1 fruit fly cellular context compared by ENCODE assay signal in genomic region chr3R:4886086-4886812, dm6.
TF ChIP-seq lines count a peak whose summit lies in the region.

No protein-coding gene starts in this region.

TF ChIP-seq in whole organism, embryonic, 481 proteins besides CTCF, POLR2A, EP300 and RAD21 (continued from another document):
- TF ChIP-seq CG17568 (GFP tag; optimal IDR thresholded peaks at IDR 0.05; lab: Kevin White, UChicago), result peak; percentile 31
- peak; percentile 53 for TF ChIP-seq CG5245 (GFP tag; optimal IDR thresholded peaks at IDR 0.05; lab: Kevin White, UChicago)
- TF ChIP-seq Atf3 (GFP tag; optimal IDR thresholded peaks at IDR 0.05; lab: Kevin White, UChicago), result peak; percentile 63
- TF ChIP-seq CG11695 (GFP tag; IDR thresholded peaks at IDR 0.05; lab: Robert Waterston, UW), result peak; percentile 66
- TF ChIP-seq chif (GFP tag; optimal IDR thresholded peaks at IDR 0.05; lab: Kevin White, UChicago), result peak; percentile 81 to 88
- peak; percentile 68 for TF ChIP-seq grau (tag; optimal IDR thresholded peaks at IDR 0.05; lab: Kevin White, UChicago)
- TF ChIP-seq Dip2 (GFP tag; IDR thresholded peaks at IDR 0.05; lab: Robert Waterston, UW), result no peak
- 0 out of 2 replicates have a peak, but pooled peaks have one; percentile 12 for TF ChIP-seq CG32532 (GFP tag; IDR thresholded peaks at IDR 0.05; lab: Robert Waterston, UW)
- TF ChIP-seq Sry-δ (GFP tag; optimal IDR thresholded peaks at IDR 0.05; lab: Kevin White, UChicago), result peak; percentile 29
- TF ChIP-seq chm (GFP tag; IDR thresholded peaks at IDR 0.05; lab: Robert Waterston, UW), result 0 out of 2 replicates have a peak, but pooled peaks have one; percentile 41
- no peak for TF ChIP-seq gcm2 (GFP tag; optimal IDR thresholded peaks at IDR 0.05; lab: Kevin White, UChicago)
- TF ChIP-seq CG7786 (GFP tag; optimal IDR thresholded peaks at IDR 0.05; lab: Kevin White, UChicago), result peak; percentile 45
- peak; percentile 44 for TF ChIP-seq CG18619 (GFP tag; optimal IDR thresholded peaks at IDR 0.05; lab: Kevin White, UChicago)
- no peak for TF ChIP-seq gfzf (GFP tag; optimal IDR thresholded peaks at IDR 0.05; lab: Kevin White, UChicago)
- TF ChIP-seq CG2199 (GFP tag; IDR thresholded peaks at IDR 0.05; lab: Robert Waterston, UW), result 0 out of 3 replicates have a peak, but pooled peaks have one; percentile 21
- TF ChIP-seq pnt (GFP tag; optimal IDR thresholded peaks at IDR 0.05; lab: Kevin White, UChicago), result peak; percentile 62
- peak; percentile 59 for TF ChIP-seq CG18764 (GFP tag; optimal IDR thresholded peaks at IDR 0.05; lab: Kevin White, UChicago)
- no peak for TF ChIP-seq CG2120 (GFP tag; optimal IDR thresholded peaks at IDR 0.05; lab: Kevin White, UChicago)
- no peak for TF ChIP-seq MTF-1 (GFP tag; optimal IDR thresholded peaks at IDR 0.05; lab: Kevin White, UChicago; ENCODE audit: borderline replicate concordance)
- TF ChIP-seq pros (GFP tag; optimal IDR thresholded peaks at IDR 0.05; lab: Kevin White, UChicago), result peak; percentile 41
- peak; percentile 74 for TF ChIP-seq CoRest (tag; optimal IDR thresholded peaks at IDR 0.05; lab: Kevin White, UChicago)
- peak; percentile 23; the same call in 1 of the 2 replicates for TF ChIP-seq ro (GFP tag; IDR thresholded peaks at IDR 0.05; lab: Robert Waterston, UW)
- TF ChIP-seq shn (GFP tag; optimal IDR thresholded peaks at IDR 0.05; lab: Kevin White, UChicago), result peak; percentile 21
- TF ChIP-seq repo (GFP tag; optimal IDR thresholded peaks at IDR 0.05; lab: Kevin White, UChicago), result peak; percentile 61
- peak; percentile 75 for TF ChIP-seq zfh1 (GFP tag; IDR thresholded peaks at IDR 0.05; lab: Robert Waterston, UW)
- TF ChIP-seq lmd (GFP tag; IDR thresholded peaks at IDR 0.05; lab: Robert Waterston, UW), result peak; percentile 71
- TF ChIP-seq CG12155 (GFP tag; optimal IDR thresholded peaks at IDR 0.05; lab: Kevin White, UChicago), result peak; percentile 35
- TF ChIP-seq da (GFP tag; optimal IDR thresholded peaks at IDR 0.05; lab: Kevin White, UChicago), result peak; percentile 15
- no peak for TF ChIP-seq B-H2 (GFP tag; optimal IDR thresholded peaks at IDR 0.05; lab: Kevin White, UChicago)
- peak; percentile 48 for TF ChIP-seq fd102C (GFP tag; optimal IDR thresholded peaks at IDR 0.05; lab: Kevin White, UChicago)
- no peak for TF ChIP-seq CG16813 (GFP tag; IDR thresholded peaks at IDR 0.05; lab: Robert Waterston, UW; ENCODE audit: partially characterized antibody)
- TF ChIP-seq CG42726 (GFP tag; IDR thresholded peaks at IDR 0.05; lab: Robert Waterston, UW; ENCODE audit: partially characterized antibody), result no peak
- peak; percentile 45; the same call in 1 of the 2 replicates for TF ChIP-seq CG32767 (GFP tag; IDR thresholded peaks at IDR 0.05; lab: Robert Waterston, UW)
- TF ChIP-seq CG7839 (tag; optimal IDR thresholded peaks at IDR 0.05; lab: Kevin White, UChicago), result peak; percentile 77
- TF ChIP-seq CG18262 (tag; optimal IDR thresholded peaks at IDR 0.05; lab: Kevin White, UChicago), result peak; percentile 80
- peak; percentile 81 for TF ChIP-seq zen (tag; optimal IDR thresholded peaks at IDR 0.05; lab: Kevin White, UChicago)
- peak; percentile 63 for TF ChIP-seq CG1233 (GFP tag; optimal IDR thresholded peaks at IDR 0.05; lab: Kevin White, UChicago)
- peak; percentile 72 for TF ChIP-seq slp2 (GFP tag; optimal IDR thresholded peaks at IDR 0.05; lab: Kevin White, UChicago)
- peak; percentile 79 for TF ChIP-seq CG17361 (GFP tag; IDR thresholded peaks at IDR 0.05; lab: Robert Waterston, UW)
- no peak for TF ChIP-seq BEAF-32 (GFP tag; optimal IDR thresholded peaks at IDR 0.05; lab: Kevin White, UChicago)
- TF ChIP-seq Drgx (GFP tag; IDR thresholded peaks at IDR 0.05; lab: Robert Waterston, UW), result no peak
- TF ChIP-seq CG8359 (GFP tag; optimal IDR thresholded peaks at IDR 0.05; lab: Kevin White, UChicago; ENCODE audit: borderline replicate concordance), result peak; percentile 30
- TF ChIP-seq Asciz (GFP tag; optimal IDR thresholded peaks at IDR 0.05; lab: Kevin White, UChicago), result peak; percentile 65
- peak; percentile 61 for TF ChIP-seq CG6254 (GFP tag; optimal IDR thresholded peaks at IDR 0.05; lab: Kevin White, UChicago)
- TF ChIP-seq CG15601 (tag; optimal IDR thresholded peaks at IDR 0.05; lab: Kevin White, UChicago), result peak; percentile 69
- peak; percentile 16 for TF ChIP-seq Ets97D (GFP tag; optimal IDR thresholded peaks at IDR 0.05; lab: Kevin White, UChicago)
- TF ChIP-seq CG13894 (tag; optimal IDR thresholded peaks at IDR 0.05; lab: Kevin White, UChicago), result no peak
- peak; percentile 74 for TF ChIP-seq Oli (tag; optimal IDR thresholded peaks at IDR 0.05; lab: Kevin White, UChicago)
- no peak for TF ChIP-seq zfh2 (GFP tag; optimal IDR thresholded peaks at IDR 0.05; lab: Kevin White, UChicago)
- TF ChIP-seq CG12236 (GFP tag; optimal IDR thresholded peaks at IDR 0.05; lab: Kevin White, UChicago), result peak; percentile 29
- TF ChIP-seq ase (GFP tag; IDR thresholded peaks at IDR 0.05; lab: Robert Waterston, UW), result 0 out of 3 replicates have a peak, but pooled peaks have one; percentile 6
- TF ChIP-seq Blimp-1 (GFP tag; optimal IDR thresholded peaks at IDR 0.05; lab: Kevin White, UChicago), result peak; percentile 73
- TF ChIP-seq Stat92E (GFP tag; optimal IDR thresholded peaks at IDR 0.05; lab: Kevin White, UChicago), result peak in 1 of 3 experiments; percentile 55
- TF ChIP-seq Ada2b (GFP tag; IDR thresholded peaks at IDR 0.05; lab: Robert Waterston, UW), result peak; percentile 46; the same call in 1 of the 2 replicates
- peak; percentile 37 for TF ChIP-seq CG12659 (GFP tag; optimal IDR thresholded peaks at IDR 0.05; lab: Kevin White, UChicago)
- peak; percentile 58 for TF ChIP-seq CG32772 (GFP tag; IDR thresholded peaks at IDR 0.05; lab: Robert Waterston, UW)
- TF ChIP-seq wor (GFP tag; IDR thresholded peaks at IDR 0.05; lab: Robert Waterston, UW), result no peak
- peak; percentile 50 for TF ChIP-seq CG10462 (GFP tag; optimal IDR thresholded peaks at IDR 0.05; lab: Kevin White, UChicago)
- peak; percentile 55 for TF ChIP-seq tgo (GFP tag; IDR thresholded peaks at IDR 0.05; lab: Robert Waterston, UW)
- TF ChIP-seq C15 (GFP tag; IDR thresholded peaks at IDR 0.05; lab: Robert Waterston, UW), result no peak
- peak; percentile 42 for TF ChIP-seq CG1024 (GFP tag; IDR thresholded peaks at IDR 0.05; lab: Robert Waterston, UW)
- TF ChIP-seq ttk (GFP tag; IDR thresholded peaks at IDR 0.05; lab: Robert Waterston, UW), result peak; percentile 47; the same call in 1 of the 2 replicates
- peak; percentile 76 for TF ChIP-seq CG10959 (GFP tag; IDR thresholded peaks at IDR 0.05; lab: Robert Waterston, UW)
- no peak for TF ChIP-seq CG3995 (GFP tag; optimal IDR thresholded peaks at IDR 0.05; lab: Kevin White, UChicago)
- peak; percentile 94 for TF ChIP-seq Hey (tag; optimal IDR thresholded peaks at IDR 0.05; lab: Kevin White, UChicago)
- no peak for TF ChIP-seq Vsx1 (GFP tag; optimal IDR thresholded peaks at IDR 0.05; lab: Kevin White, UChicago)
- TF ChIP-seq CG10209 (GFP tag; optimal IDR thresholded peaks at IDR 0.05; lab: Kevin White, UChicago), result peak; percentile 70
- TF ChIP-seq bbx (GFP tag; IDR thresholded peaks at IDR 0.05; lab: Robert Waterston, UW; ENCODE audit: partially characterized antibody), result no peak
- peak; percentile 67 for TF ChIP-seq Atf-2 (GFP tag; optimal IDR thresholded peaks at IDR 0.05; lab: Kevin White, UChicago)
- peak; percentile 77 for TF ChIP-seq CG14710 (tag; optimal IDR thresholded peaks at IDR 0.05; lab: Kevin White, UChicago)
- peak; percentile 80 for TF ChIP-seq ara (GFP tag; IDR thresholded peaks at IDR 0.05; lab: Robert Waterston, UW)
- TF ChIP-seq wek (GFP tag; optimal IDR thresholded peaks at IDR 0.05; lab: Kevin White, UChicago), result peak; percentile 7
- peak; percentile 61 for TF ChIP-seq D19A (tag; optimal IDR thresholded peaks at IDR 0.05; lab: Kevin White, UChicago)
- TF ChIP-seq E2f1 (GFP tag; IDR thresholded peaks at IDR 0.05; lab: Robert Waterston, UW), result peak; percentile 51
- TF ChIP-seq CG9817 (tag; optimal IDR thresholded peaks at IDR 0.05; lab: Kevin White, UChicago), result peak; percentile 40
- TF ChIP-seq Mad (GFP tag; optimal IDR thresholded peaks at IDR 0.05; lab: Kevin White, UChicago), result peak; percentile 30
- no peak for TF ChIP-seq CG15269 (tag; optimal IDR thresholded peaks at IDR 0.05; lab: Kevin White, UChicago)
- TF ChIP-seq bowl (GFP tag; IDR thresholded peaks at IDR 0.05; lab: Robert Waterston, UW), result no peak
- TF ChIP-seq row (GFP tag; IDR thresholded peaks at IDR 0.05; lab: Robert Waterston, UW), result peak; percentile 81
- TF ChIP-seq CG6765 (GFP tag; optimal IDR thresholded peaks at IDR 0.05; lab: Kevin White, UChicago), result no peak
- peak; percentile 56; the same call in 2 of the 3 replicates for TF ChIP-seq Optix (GFP tag; IDR thresholded peaks at IDR 0.05; lab: Robert Waterston, UW)
- peak; percentile 49 for TF ChIP-seq CG2875 (GFP tag; optimal IDR thresholded peaks at IDR 0.05; lab: Kevin White, UChicago)
- TF ChIP-seq slbo (GFP tag; IDR thresholded peaks at IDR 0.05; lab: Robert Waterston, UW), result peak; percentile 44; the same call in 1 of the 2 replicates
- TF ChIP-seq CG7745 (tag; optimal IDR thresholded peaks at IDR 0.05; lab: Kevin White, UChicago), result no peak
- peak; percentile 6 for TF ChIP-seq CG33213 (GFP tag; optimal IDR thresholded peaks at IDR 0.05; lab: Kevin White, UChicago)
- no peak for TF ChIP-seq p53 (GFP tag; optimal IDR thresholded peaks at IDR 0.05; lab: Kevin White, UChicago)
- no peak for TF ChIP-seq HLHmδ (GFP tag; optimal IDR thresholded peaks at IDR 0.05; lab: Kevin White, UChicago)
- peak; percentile 74 for TF ChIP-seq CG9727 (GFP tag; optimal IDR thresholded peaks at IDR 0.05; lab: Kevin White, UChicago)
- peak; percentile 51 for TF ChIP-seq crc (GFP tag; optimal IDR thresholded peaks at IDR 0.05; lab: Kevin White, UChicago)
- peak; percentile 65 for TF ChIP-seq CG10267 (tag; optimal IDR thresholded peaks at IDR 0.05; lab: Kevin White, UChicago)
- no peak for TF ChIP-seq Aef1 (GFP tag; IDR thresholded peaks at IDR 0.05; lab: Robert Waterston, UW)
- TF ChIP-seq Rfx (GFP tag; IDR thresholded peaks at IDR 0.05; lab: Robert Waterston, UW), result no peak
- peak; percentile 7 for TF ChIP-seq TFAM (GFP tag; optimal IDR thresholded peaks at IDR 0.05; lab: Kevin White, UChicago)
- TF ChIP-seq Ptx1 (GFP tag; IDR thresholded peaks at IDR 0.05; lab: Robert Waterston, UW), result peak; percentile 64
- peak; percentile 26; the same call in 1 of the 2 replicates for TF ChIP-seq CG10366 (GFP tag; IDR thresholded peaks at IDR 0.05; lab: Robert Waterston, UW)
- TF ChIP-seq B-H1 (GFP tag; IDR thresholded peaks at IDR 0.05; lab: Robert Waterston, UW), result no peak
- peak; percentile 25 for TF ChIP-seq org-1 (GFP tag; optimal IDR thresholded peaks at IDR 0.05; lab: Kevin White, UChicago)
- no peak for TF ChIP-seq Fer1 (GFP tag; optimal IDR thresholded peaks at IDR 0.05; lab: Kevin White, UChicago)
